Fruit fly (Drosophila melanogaster) whole organism, adult: Measurements from ENCODE around the gene Pkc98E.

Experiments used
- CG11617 ChIP-seq: fragments of 200-800 bp; sonication (Bioruptor generic); optimal IDR thresholded peaks from 2 replicates; lab custom pipeline; 2017; ENCODE audit warnings: mild to moderate bottlenecking, missing biosample characterization, missing genetic modification reagents, missing genetic modification characterization
- CG12768 ChIP-seq: fragments of 200-800 bp; sonication (Bioruptor generic); optimal IDR thresholded peaks from 2 replicates; lab custom pipeline; 2017; ENCODE audit warnings: missing biosample characterization, missing genetic modification characterization, mild to moderate bottlenecking, moderate library complexity, missing genetic modification reagents
- CG14711 ChIP-seq: fragments of 200-800 bp; sonication (Bioruptor generic); optimal IDR thresholded peaks from 2 replicates; lab custom pipeline; 2018; ENCODE audit warnings: missing biosample characterization, mild to moderate bottlenecking, missing genetic modification characterization, moderate library complexity
- CG1620 ChIP-seq: fragments of 200-800 bp; sonication (Bioruptor generic); optimal IDR thresholded peaks from 2 replicates; lab custom pipeline; 2016; ENCODE audit warnings: missing biosample characterization, missing genetic modification characterization
- CG33017 ChIP-seq: fragments of 200-800 bp; sonication (Bioruptor generic); optimal IDR thresholded peaks from 2 replicates; lab custom pipeline; 2018; ENCODE audit warnings: missing biosample characterization, mild to moderate bottlenecking, missing genetic modification characterization, moderate library complexity
- CG5204 ChIP-seq: fragments of 200-800 bp; sonication (Bioruptor generic); optimal IDR thresholded peaks from 2 replicates; lab custom pipeline; 2016; ENCODE audit warnings: missing biosample characterization, missing genetic modification characterization
- CG7045 ChIP-seq: fragments of 200-800 bp; sonication (Bioruptor generic); optimal IDR thresholded peaks from 2 replicates; lab custom pipeline; 2017; ENCODE audit warnings: missing biosample characterization, mild to moderate bottlenecking, missing genetic modification characterization
- CG7101 ChIP-seq: fragments of 200-800 bp; sonication (Bioruptor generic); optimal IDR thresholded peaks from 2 replicates; lab custom pipeline; 2018; ENCODE audit warnings: missing biosample characterization, mild to moderate bottlenecking, missing genetic modification characterization, moderate library complexity
- Clk ChIP-seq: fragments of 200-800 bp; sonication (Bioruptor generic); optimal IDR thresholded peaks from 2 replicates; lab custom pipeline; 2017; ENCODE audit warnings: missing biosample characterization, missing genetic modification characterization
- Crg-1 ChIP-seq: fragments of 200-800 bp; sonication (Bioruptor generic); optimal IDR thresholded peaks from 2 replicates; lab custom pipeline; 2016; ENCODE audit warnings: missing biosample characterization, missing genetic modification characterization
- Hr96 ChIP-seq: fragments of 200-800 bp; sonication (Bioruptor generic); optimal IDR thresholded peaks from 2 replicates; lab custom pipeline; 2016; ENCODE audit warnings: missing biosample characterization, missing genetic modification characterization
- Mnt ChIP-seq: fragments of 200-800 bp; sonication (Bioruptor generic); optimal IDR thresholded peaks from 2 replicates; lab custom pipeline; 2016; ENCODE audit warnings: missing biosample characterization, mild to moderate bottlenecking, missing genetic modification characterization
- bab1 ChIP-seq: fragments of 200-800 bp; sonication (Bioruptor generic); optimal IDR thresholded peaks from 3 replicates; lab custom pipeline; 2019; ENCODE audit warnings: missing biosample characterization, mild to moderate bottlenecking, missing genetic modification characterization, moderate library complexity
- cic ChIP-seq: fragments of 200-800 bp; sonication (Bioruptor generic); optimal IDR thresholded peaks from 2 replicates; lab custom pipeline; 2017; ENCODE audit warnings: missing biosample characterization, mild to moderate bottlenecking, missing genetic modification characterization, moderate library complexity
- cnc ChIP-seq, 2 experiments: fragments of >200 bp; optimal IDR thresholded peaks; 2 replicates each; lab custom pipeline; 2017
- kay ChIP-seq: fragments of 200-800 bp; sonication (Bioruptor generic); peaks from one replicate; lab custom pipeline; 2016; ENCODE audit warnings: missing biosample characterization, missing genetic modification characterization, borderline replicate concordance
- ovo ChIP-seq: fragments of 200-800 bp; sonication (Bioruptor generic); optimal IDR thresholded peaks from 2 replicates; lab custom pipeline; 2016; ENCODE audit warnings: missing biosample characterization, missing genetic modification characterization
- pad ChIP-seq: fragments of 200-800 bp; sonication (Bioruptor generic); optimal IDR thresholded peaks from 3 replicates; lab custom pipeline; 2017; ENCODE audit warnings: missing biosample characterization, missing genetic modification characterization, mild to moderate bottlenecking, moderate library complexity, missing genetic modification reagents
- tj ChIP-seq: fragments of 200-800 bp; sonication (Bioruptor generic); optimal IDR thresholded peaks from 3 replicates; lab custom pipeline; 2017; ENCODE audit warnings: missing biosample characterization, mild to moderate bottlenecking, missing genetic modification characterization, moderate library complexity
- toe ChIP-seq: fragments of 200-800 bp; sonication (Bioruptor generic); optimal IDR thresholded peaks from 2 replicates; lab custom pipeline; 2016; ENCODE audit warnings: missing biosample characterization, missing genetic modification characterization

The Pkc98E gene

DNA sequence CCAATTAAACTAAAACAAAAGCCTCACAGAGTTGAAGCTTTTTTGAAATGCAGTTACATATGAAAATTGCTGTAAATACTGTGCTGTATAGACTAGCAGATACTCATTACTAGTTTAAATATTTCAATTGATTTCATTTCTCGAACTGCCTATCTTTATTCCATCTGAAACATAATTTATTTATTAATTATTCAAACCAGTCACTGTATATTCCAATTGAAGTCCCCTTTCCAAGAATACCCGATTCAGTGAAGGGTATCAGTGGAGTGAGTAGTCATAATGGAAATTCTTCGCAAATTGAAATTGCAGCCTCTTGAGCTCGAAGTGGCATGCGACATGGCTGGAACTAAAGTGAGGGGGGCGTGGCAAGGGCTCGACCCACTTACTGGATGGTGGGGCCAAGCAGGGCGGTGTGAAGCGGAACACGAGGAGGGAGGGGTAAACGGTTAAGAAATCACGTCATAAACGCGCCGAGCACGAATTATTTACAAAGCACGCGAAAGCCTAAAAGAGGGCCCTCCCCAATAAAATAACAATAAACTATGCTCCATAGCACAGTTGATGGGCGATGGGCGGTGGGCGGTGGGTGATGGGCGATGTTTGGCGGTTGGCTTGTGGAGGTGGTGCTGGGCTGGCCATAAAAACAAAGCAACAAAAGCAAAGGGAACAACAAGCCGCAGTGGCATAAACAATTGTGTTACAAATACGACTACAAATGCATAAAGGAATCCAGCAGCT is 33.9 kb upstream of the Pkc98E start:
- TF ChIP-seq CG5204 (GFP tag; lab: Kevin White, UChicago) (no peak), bab1 (peak; percentile 70)

DNA sequence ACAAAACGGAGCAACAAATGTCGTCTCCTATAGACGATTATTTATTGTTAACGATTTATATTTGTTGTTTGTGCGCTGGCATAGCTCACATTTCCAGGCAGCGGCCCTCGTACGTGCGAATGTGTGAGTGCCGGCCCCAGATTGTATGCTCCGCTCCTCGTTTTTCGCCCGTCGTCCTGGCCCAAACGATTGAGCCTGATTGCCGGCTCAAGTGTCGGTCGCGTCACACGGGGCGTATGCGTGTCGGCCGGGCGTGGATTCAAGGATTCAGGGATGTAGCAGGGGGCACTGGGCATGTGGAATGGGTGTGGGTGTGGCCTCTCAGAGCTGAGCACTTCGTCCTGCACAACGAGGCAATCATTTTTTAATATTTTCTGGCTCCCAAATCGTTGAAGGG is 33.3 kb upstream of the Pkc98E start:
- TF ChIP-seq CG33017 (tag; lab: Kevin White, UChicago): no peak
- no peak for TF ChIP-seq Crg-1 (GFP tag; lab: Kevin White, UChicago)
- no peak for TF ChIP-seq CG7101 (tag; lab: Kevin White, UChicago)
- no peak for TF ChIP-seq cnc (optimal IDR thresholded peaks at IDR 0.05; lab: Kevin White, UChicago)

DNA sequence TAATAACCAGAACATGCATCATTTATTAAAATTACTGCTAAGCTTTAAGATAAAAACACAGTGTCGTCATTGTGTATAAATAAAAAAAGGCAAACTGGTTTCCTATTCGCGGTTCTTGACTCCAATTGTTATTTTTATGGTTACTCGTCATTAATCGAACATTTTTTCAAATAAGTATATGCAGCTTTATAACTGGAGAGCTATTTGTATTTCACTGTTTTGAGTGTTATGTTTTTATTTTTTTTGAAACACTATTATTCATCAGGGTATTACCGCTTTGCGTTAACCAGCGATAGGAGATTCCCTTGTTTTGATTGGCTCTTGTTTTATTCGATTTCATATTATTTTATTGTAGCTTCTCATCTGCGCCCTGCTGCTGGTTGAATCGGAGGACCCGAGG is 27.8 kb upstream of the Pkc98E start:
- TF ChIP-seq ovo (GFP tag; lab: Kevin White, UChicago): no peak
- no peak for TF ChIP-seq CG7045 (GFP tag; lab: Kevin White, UChicago)
- no peak for TF ChIP-seq Mnt (GFP tag; lab: Kevin White, UChicago)
- TF ChIP-seq CG5204 (GFP tag; lab: Kevin White, UChicago): no peak
- no peak for TF ChIP-seq cic (GFP tag; lab: Kevin White, UChicago)
- TF ChIP-seq cnc (optimal IDR thresholded peaks at IDR 0.05; lab: Kevin White, UChicago): no peak
- TF ChIP-seq CG14711 (tag; lab: Kevin White, UChicago): no peak
- TF ChIP-seq Hr96 (GFP tag; lab: Kevin White, UChicago): no peak
- TF ChIP-seq CG33017 (tag; lab: Kevin White, UChicago): no peak
- TF ChIP-seq bab1: no peak
- no peak for TF ChIP-seq CG11617 (GFP tag; lab: Kevin White, UChicago)
- TF ChIP-seq CG12768 (GFP tag; lab: Kevin White, UChicago): no peak
- TF ChIP-seq pad: no peak
- no peak for TF ChIP-seq CG1620 (GFP tag; lab: Kevin White, UChicago)
- no peak for TF ChIP-seq CG7101 (tag; lab: Kevin White, UChicago)
- no peak for TF ChIP-seq Clk (GFP tag; lab: Kevin White, UChicago)
- no peak for TF ChIP-seq tj (GFP tag; lab: Kevin White, UChicago)
- no peak for TF ChIP-seq kay (GFP tag; lab: Kevin White, UChicago)
- TF ChIP-seq toe (GFP tag; lab: Kevin White, UChicago): no peak

DNA sequence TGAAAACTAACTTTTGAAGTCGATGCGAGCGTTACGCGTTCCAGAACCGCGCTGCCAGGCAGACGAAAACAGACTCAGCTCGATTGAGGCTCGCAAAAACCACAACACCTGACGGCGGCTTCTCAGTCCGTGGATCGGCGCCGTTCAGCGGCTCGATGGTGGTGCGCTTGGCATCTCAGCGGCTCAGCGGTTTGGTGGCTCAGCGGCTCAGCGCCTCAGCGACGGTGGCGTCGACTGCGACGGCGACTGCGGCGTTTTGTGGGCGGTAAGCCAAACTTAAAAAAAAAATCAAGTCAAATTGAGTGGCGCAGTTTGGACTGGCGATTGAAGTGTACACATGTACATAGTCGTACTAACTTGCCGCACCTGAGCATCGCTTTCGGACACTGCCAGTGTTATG is 18.6 kb upstream of the Pkc98E start, which contains the start of gene wat:
TSS of gene wat (minus strand) at position 41 of the 400 bp plus-strand sequence.
- TF ChIP-seq cic (GFP tag; lab: Kevin White, UChicago) (no peak), ovo (GFP tag; lab: Kevin White, UChicago) (no peak), CG1620 (GFP tag; lab: Kevin White, UChicago) (no peak), CG12768 (GFP tag; lab: Kevin White, UChicago) (no peak), Hr96 (GFP tag; lab: Kevin White, UChicago) (no peak), CG5204 (GFP tag; lab: Kevin White, UChicago) (no peak)

DNA sequence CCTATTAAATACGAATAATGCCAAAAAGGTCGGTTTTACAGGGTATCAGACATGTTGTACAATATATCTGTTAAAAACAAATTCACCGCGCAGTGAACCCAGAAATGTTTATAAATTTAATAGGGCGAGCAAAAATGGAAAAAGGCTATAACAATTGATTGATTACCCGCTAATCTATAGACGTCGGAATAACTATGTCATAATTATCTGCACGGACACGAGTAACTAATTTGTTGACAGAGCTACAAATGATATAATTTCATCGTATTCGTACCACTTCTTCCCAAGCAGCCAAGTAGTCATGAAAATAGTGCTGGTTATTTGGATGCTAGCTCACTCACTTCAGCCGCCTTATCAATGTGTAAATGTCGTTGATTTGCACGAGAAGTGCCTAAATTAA is 14.3 kb upstream of the Pkc98E start, which contains the start of gene CG14518:
TSS of gene CG14518 (plus strand) at position 301 of the 400 bp plus-strand sequence.
- TF ChIP-seq cnc (optimal IDR thresholded peaks at IDR 0.05; lab: Kevin White, UChicago) (no peak), CG1620 (GFP tag; lab: Kevin White, UChicago) (no peak), ovo (GFP tag; lab: Kevin White, UChicago) (no peak), Clk (GFP tag; lab: Kevin White, UChicago) (no peak), CG7045 (GFP tag; lab: Kevin White, UChicago) (no peak), Mnt (GFP tag; lab: Kevin White, UChicago) (no peak), toe (GFP tag; lab: Kevin White, UChicago) (no peak), bab1 (no peak), Crg-1 (GFP tag; lab: Kevin White, UChicago) (no peak), CG33017 (tag; lab: Kevin White, UChicago) (no peak), kay (GFP tag; lab: Kevin White, UChicago) (no peak), CG5204 (GFP tag; lab: Kevin White, UChicago) (no peak)

DNA sequence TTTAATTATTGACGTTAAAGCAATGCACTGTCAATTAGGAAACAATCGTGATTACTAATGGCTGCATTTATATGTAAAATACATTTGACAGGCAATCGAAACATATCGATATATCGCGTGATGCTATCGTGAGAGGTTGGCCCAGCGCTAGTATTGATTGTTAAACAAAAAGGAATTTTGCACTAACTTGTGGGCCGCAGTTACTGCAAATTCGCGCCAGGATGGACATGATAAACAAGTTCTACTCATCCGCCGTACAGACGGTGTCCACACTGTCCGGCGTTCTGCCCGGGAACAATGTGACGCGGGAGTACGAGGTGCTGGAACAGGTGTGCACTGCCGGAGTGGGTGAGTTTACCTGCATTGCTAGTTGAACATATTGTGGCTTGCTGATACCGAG is 11.8 kb upstream of the Pkc98E start, which contains the start of the genes eIF4E6 and CG1951:
TSS of gene eIF4E6 (minus strand) at position 53 of the 400 bp plus-strand sequence.
TSS of gene CG1951 (plus strand) at position 115 of the 400 bp plus-strand sequence.
- TF ChIP-seq CG7045 (GFP tag; lab: Kevin White, UChicago): no peak
- TF ChIP-seq bab1: peak; percentile 57

DNA sequence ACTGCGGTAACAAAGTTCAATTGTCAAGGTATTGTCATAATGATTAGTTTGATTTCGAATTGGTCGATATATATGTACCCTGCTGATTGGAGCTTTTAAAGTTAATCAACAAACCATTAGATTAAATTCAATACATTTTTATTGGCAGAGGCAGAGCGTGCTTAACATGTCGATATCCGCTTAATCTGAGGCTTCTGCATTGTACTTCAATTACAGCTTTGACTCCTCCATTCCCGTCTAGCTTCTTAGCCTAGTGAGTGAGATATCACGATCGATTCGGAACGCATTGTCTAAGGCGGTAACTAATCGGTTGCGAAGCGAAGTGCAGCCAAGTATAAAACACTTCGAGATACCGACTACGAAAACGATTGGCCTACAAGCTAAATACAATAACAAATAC is 6.4 kb upstream of the Pkc98E start, which contains the start of gene Ssl2:
TSS of gene Ssl2 (minus strand) at position 101 of the 400 bp plus-strand sequence.
- TF ChIP-seq CG33017 (tag; lab: Kevin White, UChicago): no peak
- no peak for TF ChIP-seq ovo (GFP tag; lab: Kevin White, UChicago)
- TF ChIP-seq Mnt (GFP tag; lab: Kevin White, UChicago): no peak
- no peak for TF ChIP-seq Clk (GFP tag; lab: Kevin White, UChicago)
- TF ChIP-seq CG14711 (tag; lab: Kevin White, UChicago): no peak
- TF ChIP-seq kay (GFP tag; lab: Kevin White, UChicago): no peak
- no peak for TF ChIP-seq CG1620 (GFP tag; lab: Kevin White, UChicago)
- no peak for TF ChIP-seq pad
- no peak for TF ChIP-seq CG7045 (GFP tag; lab: Kevin White, UChicago)
- TF ChIP-seq bab1: no peak
- no peak for TF ChIP-seq Hr96 (GFP tag; lab: Kevin White, UChicago)
- no peak for TF ChIP-seq CG5204 (GFP tag; lab: Kevin White, UChicago)
